Worm (Caenorhabditis elegans) whole organism, mixed stage, embryonic: ENCODE data around the gene C49A9.10.

Experiments
- M03D4.4 ChIP-seq: sonication (generic microtip); optimal IDR thresholded peaks from 2 replicates; lab custom pipeline; 2017; ENCODE audit warnings: mild to moderate bottlenecking, missing genetic modification characterization, missing compliant biosample characterization
- bed-3 ChIP-seq: fragments of 200-800 bp; sonication (Bioruptor generic); optimal IDR thresholded peaks from 3 replicates; lab custom pipeline; 2018; ENCODE audit warnings: mild to moderate bottlenecking, missing genetic modification characterization, moderate library complexity, missing compliant biosample characterization
- blmp-1 ChIP-seq: fragments of 150-350 bp; optimal IDR thresholded peaks from 2 replicates; lab custom pipeline; 2014; ENCODE audit warnings: missing biosample characterization, missing genetic modification characterization
- ceh-39 ChIP-seq: fragments of 150-350 bp; optimal IDR thresholded peaks from 2 replicates; lab custom pipeline; 2014; ENCODE audit warnings: missing biosample characterization, missing genetic modification characterization
- ceh-43 ChIP-seq: fragments of 200-800 bp; sonication (Bioruptor generic); optimal IDR thresholded peaks from 2 replicates; lab custom pipeline; 2018; ENCODE audit warnings: mild to moderate bottlenecking, missing genetic modification characterization, moderate library complexity, missing compliant biosample characterization
- ceh-83 ChIP-seq: fragments of 200-800 bp; sonication (Bioruptor generic); optimal IDR thresholded peaks from 2 replicates; lab custom pipeline; 2018; ENCODE audit warnings: mild to moderate bottlenecking, missing genetic modification characterization, missing compliant biosample characterization
- ces-1 ChIP-seq: fragments of 150-350 bp; optimal IDR thresholded peaks from 2 replicates; lab custom pipeline; 2014; ENCODE audit warnings: missing biosample characterization, missing genetic modification reagents, missing genetic modification characterization
- cnd-1 ChIP-seq: fragments of 200-800 bp; sonication (Bioruptor generic); optimal IDR thresholded peaks from 2 replicates; lab custom pipeline; 2018; ENCODE audit warnings: mild to moderate bottlenecking, missing genetic modification characterization, missing compliant biosample characterization
- elt-1 ChIP-seq: sonication (generic microtip); optimal IDR thresholded peaks from 2 replicates; lab custom pipeline; 2017; ENCODE audit warnings: missing genetic modification characterization, mild to moderate bottlenecking, missing compliant biosample characterization, antibody characterized with exemption, moderate library complexity, borderline replicate concordance; ENCODE audit not compliant: insufficient read depth
- elt-3 ChIP-seq: fragments of 150-350 bp; optimal IDR thresholded peaks from 2 replicates; lab custom pipeline; 2014; ENCODE audit warnings: missing biosample characterization, missing genetic modification characterization
- flh-1 ChIP-seq: fragments of 200-800 bp; sonication (Bioruptor generic); optimal IDR thresholded peaks from 2 replicates; lab custom pipeline; 2018; ENCODE audit warnings: mild to moderate bottlenecking, missing genetic modification characterization, moderate library complexity, missing compliant biosample characterization
- ham-2 ChIP-seq: fragments of 200-800 bp; sonication (Bioruptor generic); optimal IDR thresholded peaks from 2 replicates; lab custom pipeline; 2018; ENCODE audit warnings: mild to moderate bottlenecking, missing genetic modification characterization, missing compliant biosample characterization
- hlh-1 ChIP-seq: fragments of 150-350 bp; optimal IDR thresholded peaks from 2 replicates; lab custom pipeline; 2014; ENCODE audit warnings: missing biosample characterization, missing genetic modification reagents, missing genetic modification characterization
- lin-13 ChIP-seq: fragments of 150-350 bp; optimal IDR thresholded peaks from 2 replicates; lab custom pipeline; 2014; ENCODE audit warnings: missing biosample characterization, missing genetic modification characterization
- lin-32 ChIP-seq: fragments of 200-800 bp; sonication (Bioruptor generic); optimal IDR thresholded peaks from 2 replicates; lab custom pipeline; 2018; ENCODE audit warnings: mild to moderate bottlenecking, missing genetic modification characterization, missing compliant biosample characterization
- mab-5 ChIP-seq: fragments of 150-350 bp; optimal IDR thresholded peaks from 2 replicates; lab custom pipeline; 2014; ENCODE audit warnings: missing biosample characterization, missing genetic modification characterization
- mep-1 ChIP-seq: fragments of 150-350 bp; optimal IDR thresholded peaks from 2 replicates; lab custom pipeline; 2017; ENCODE audit warnings: missing biosample characterization, missing genetic modification reagents, missing genetic modification characterization, inconsistent platforms
- mls-2 ChIP-seq: sonication (generic microtip); optimal IDR thresholded peaks from 2 replicates; lab custom pipeline; 2016; ENCODE audit warnings: mild to moderate bottlenecking, missing genetic modification characterization, moderate library complexity, missing compliant biosample characterization
- nhr-12 ChIP-seq: fragments of 150-350 bp; optimal IDR thresholded peaks from 2 replicates; lab custom pipeline; 2014; ENCODE audit warnings: missing biosample characterization, missing genetic modification characterization
- nhr-2 ChIP-seq: fragments of 150-350 bp; optimal IDR thresholded peaks from 2 replicates; lab custom pipeline; 2014; ENCODE audit warnings: missing biosample characterization, missing genetic modification characterization
- nhr-237 ChIP-seq: fragments of 150-350 bp; optimal IDR thresholded peaks from 2 replicates; lab custom pipeline; 2014; ENCODE audit warnings: missing biosample characterization, missing genetic modification characterization
- nhr-76 ChIP-seq: sonication (generic microtip); optimal IDR thresholded peaks from 2 replicates; lab custom pipeline; 2017; ENCODE audit warnings: missing biosample characterization, missing genetic modification characterization
- pha-4 ChIP-seq: fragments of 150-350 bp; optimal IDR thresholded peaks from 2 replicates; lab custom pipeline; 2018; ENCODE audit warnings: missing biosample characterization, missing genetic modification reagents, missing genetic modification characterization
- sem-2 ChIP-seq: fragments of 200-800 bp; sonication (Bioruptor generic); optimal IDR thresholded peaks from 2 replicates; lab custom pipeline; 2018; ENCODE audit warnings: mild to moderate bottlenecking, missing genetic modification characterization, missing compliant biosample characterization
- snpc-4 ChIP-seq: fragments of 150-350 bp; optimal IDR thresholded peaks from 2 replicates; lab custom pipeline; 2014; ENCODE audit warnings: missing biosample characterization, missing genetic modification characterization
- sptf-1 ChIP-seq: sonication (generic microtip); optimal IDR thresholded peaks from 2 replicates; lab custom pipeline; 2017; ENCODE audit warnings: mild to moderate bottlenecking, missing genetic modification characterization, moderate library complexity, missing compliant biosample characterization
- tbx-8 ChIP-seq: fragments of 200-800 bp; sonication (Bioruptor generic); optimal IDR thresholded peaks from 2 replicates; lab custom pipeline; 2018; ENCODE audit warnings: mild to moderate bottlenecking, missing genetic modification characterization, moderate library complexity, missing compliant biosample characterization
- unc-120 ChIP-seq: sonication (generic microtip); optimal IDR thresholded peaks from 2 replicates; lab custom pipeline; 2017; ENCODE audit warnings: missing genetic modification characterization, missing compliant biosample characterization; ENCODE audit not compliant: poor library complexity, severe bottlenecking
- unc-39 ChIP-seq: fragments of 150-350 bp; optimal IDR thresholded peaks from 2 replicates; lab custom pipeline; 2014; ENCODE audit warnings: missing biosample characterization, missing genetic modification characterization
- unc-62 ChIP-seq: fragments of 150-350 bp; optimal IDR thresholded peaks from 2 replicates; lab custom pipeline; 2014; ENCODE audit warnings: missing biosample characterization, missing genetic modification reagents, missing genetic modification characterization
- zip-8 ChIP-seq: fragments of 150-350 bp; optimal IDR thresholded peaks from 2 replicates; lab custom pipeline; 2014; ENCODE audit warnings: missing biosample characterization, missing genetic modification characterization
- ztf-11 ChIP-seq: fragments of 150-350 bp; optimal IDR thresholded peaks from 2 replicates; lab custom pipeline; 2014; ENCODE audit warnings: missing biosample characterization, missing genetic modification characterization

Gene C49A9.10

ce11 chrIV:6230560-6231073, 24.5 kb upstream of the C49A9.10 start, which contains the start of gene F58F9.4:
Gene F58F9.4, plus strand, starts transcription at chrIV:6231023.
- TF ChIP-seq lin-32 (no peak), mab-5 (tag; lab: Kevin White, UChicago) (no peak), pha-4 (tag; lab: Kevin White, UChicago) (no peak), nhr-12 (no peak), nhr-76 (tag; lab: Kevin White, UChicago) (no peak), ztf-11 (tag; lab: Kevin White, UChicago) (no peak), elt-3 (tag; lab: Kevin White, UChicago) (no peak), nhr-237 (tag; lab: Kevin White, UChicago) (no peak), M03D4.4 (tag; lab: Kevin White, UChicago) (no peak), sptf-1 (no peak), bed-3 (GFP tag; lab: Kevin White, UChicago) (no peak), ceh-83 (no peak), cnd-1 (tag; lab: Kevin White, UChicago) (no peak), lin-13 (tag; lab: Kevin White, UChicago) (no peak), sem-2 (GFP tag; lab: Kevin White, UChicago) (no peak), flh-1 (GFP tag; lab: Kevin White, UChicago) (no peak), mls-2 (tag; lab: Kevin White, UChicago) (no peak), tbx-8 (GFP tag; lab: Kevin White, UChicago) (no peak), blmp-1 (tag; lab: Kevin White, UChicago) (no peak), nhr-2 (no peak)

- TF ChIP-seq mep-1 (tag; lab: Kevin White, UChicago) (no peak), lin-13 (tag; lab: Kevin White, UChicago) (no peak), zip-8 (tag; lab: Kevin White, UChicago) (no peak), blmp-1 (tag; lab: Kevin White, UChicago) (no peak), hlh-1 (no peak), unc-39 (tag; lab: Kevin White, UChicago) (no peak), pha-4 (tag; lab: Kevin White, UChicago) (no peak), tbx-8 (GFP tag; lab: Kevin White, UChicago) (no peak), ham-2 (GFP tag; lab: Kevin White, UChicago) (no peak), sem-2 (GFP tag; lab: Kevin White, UChicago) (no peak), ztf-11 (tag; lab: Kevin White, UChicago) (no peak), unc-120 (tag; lab: Kevin White, UChicago) (no peak), lin-32 (no peak), sptf-1 (no peak), ceh-83 (no peak), elt-1 (tag; lab: Kevin White, UChicago) (no peak), ces-1 (GFP tag; lab: Kevin White, UChicago) (no peak), elt-3 (tag; lab: Kevin White, UChicago) (no peak), M03D4.4 (tag; lab: Kevin White, UChicago) (no peak), ceh-39 (tag; lab: Kevin White, UChicago) (no peak)
Measured at ce11 chrIV:6227974-6228373, 21.8 kb upstream of the C49A9.10 start, which contains the start of gene C49A9.1. Gene C49A9.1, plus strand, starts transcription at chrIV:6228190.

- no peak for TF ChIP-seq bed-3 (GFP tag; lab: Kevin White, UChicago)
- no peak for TF ChIP-seq ces-1 (GFP tag; lab: Kevin White, UChicago)
- no peak for TF ChIP-seq ceh-43
Measured at ce11 chrIV:6225143-6225542, 19.0 kb upstream of the C49A9.10 start, which contains the start of gene C49A9.2. Gene C49A9.2, plus strand, starts transcription at chrIV:6225443.

- no peak for TF ChIP-seq hlh-1
- TF ChIP-seq ham-2 (GFP tag; lab: Kevin White, UChicago): no peak
- no peak for TF ChIP-seq ceh-83
- TF ChIP-seq unc-39 (tag; lab: Kevin White, UChicago): no peak
- TF ChIP-seq ceh-39 (tag; lab: Kevin White, UChicago): no peak
- TF ChIP-seq ztf-11 (tag; lab: Kevin White, UChicago): no peak
- TF ChIP-seq snpc-4 (tag; lab: Kevin White, UChicago): no peak
- TF ChIP-seq nhr-76 (tag; lab: Kevin White, UChicago): no peak
- no peak for TF ChIP-seq unc-62
- no peak for TF ChIP-seq flh-1 (GFP tag; lab: Kevin White, UChicago)
- no peak for TF ChIP-seq elt-3 (tag; lab: Kevin White, UChicago)
- TF ChIP-seq cnd-1 (tag; lab: Kevin White, UChicago): no peak
Measured at ce11 chrIV:6221878-6222277, 15.7 kb upstream of the C49A9.10 start, which contains the start of gene C49A9.3. Gene C49A9.3, plus strand, starts transcription at chrIV:6222089.
